Fruit fly (Drosophila melanogaster) S2 (cell line): ENCODE measurements around the gene CG32537.

Experiments used
- CG8478 ChIP-seq: fragments of >200 bp; optimal IDR thresholded peaks from 2 replicates; lab custom pipeline; 2018
- CTCF ChIP-seq, 2 experiments: fragments of >200 bp; optimal IDR thresholded peaks; 2 replicates each; lab custom pipeline; 2018

DNA sequence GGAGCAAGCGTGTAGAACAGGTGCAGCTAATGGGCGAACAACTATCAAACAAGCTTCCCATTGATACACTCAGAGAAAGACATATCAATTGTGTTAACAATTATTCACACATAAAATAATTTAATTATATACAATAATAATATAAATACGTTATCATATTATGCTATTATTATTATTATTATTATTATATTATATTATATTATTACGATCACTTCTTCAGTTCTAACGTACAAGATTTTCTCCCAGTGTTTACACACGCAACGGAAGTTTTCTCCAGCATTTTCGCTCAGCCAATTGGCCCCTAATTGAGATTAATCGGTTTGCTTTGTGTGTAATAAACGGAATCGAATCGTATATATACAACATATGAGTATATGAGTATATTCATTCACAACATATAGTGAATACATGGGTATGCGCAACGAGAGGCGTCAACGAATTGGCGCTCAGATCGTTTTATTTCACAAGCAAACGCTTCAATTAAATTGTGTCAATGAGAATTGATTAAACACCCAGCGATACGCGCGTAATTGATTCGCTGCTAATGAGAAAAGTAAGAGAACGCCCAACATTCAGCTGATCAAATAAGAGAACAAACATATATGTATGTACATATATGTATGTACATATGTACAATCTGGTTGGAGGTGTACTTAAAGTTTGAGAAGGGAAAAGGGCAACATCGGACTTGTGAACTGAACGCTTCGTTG is 40.9 kb upstream of the CG32537 start:
- TF ChIP-seq CTCF (optimal IDR thresholded peaks at IDR 0.05; lab: Kevin White, UChicago), result no peak
- TF ChIP-seq CG8478, result no peak
